Worm (Caenorhabditis elegans) whole organism, late embryonic: ENCODE data around the gene nspb-9.

ENCODE experiments used
- F13H6.1 ChIP-seq: sonication (generic microtip); optimal IDR thresholded peaks from 2 replicates; lab custom pipeline; 2016; ENCODE audit warnings: missing genetic modification characterization, missing compliant biosample characterization
- K09A11.1 ChIP-seq: sonication (generic microtip); optimal IDR thresholded peaks from 2 replicates; lab custom pipeline; 2017; ENCODE audit warnings: antibody characterized with exemption, mild to moderate bottlenecking, missing genetic modification characterization, missing compliant biosample characterization; ENCODE audit not compliant: insufficient read depth
- Y22D7AL.16 ChIP-seq: sonication (generic microtip); optimal IDR thresholded peaks from 2 replicates; lab custom pipeline; 2016; ENCODE audit warnings: missing genetic modification characterization, missing compliant biosample characterization
- ceh-18 ChIP-seq: sonication (generic microtip); optimal IDR thresholded peaks from 2 replicates; lab custom pipeline; 2016; ENCODE audit warnings: missing genetic modification characterization, missing compliant biosample characterization
- ceh-19 ChIP-seq: fragments of 200-800 bp; sonication (Bioruptor generic); optimal IDR thresholded peaks from 2 replicates; lab custom pipeline; 2018; ENCODE audit warnings: mild to moderate bottlenecking, missing genetic modification characterization, missing compliant biosample characterization
- ceh-24 ChIP-seq: sonication (generic microtip); optimal IDR thresholded peaks from 2 replicates; lab custom pipeline; 2016; ENCODE audit warnings: mild to moderate bottlenecking, missing genetic modification characterization, missing compliant biosample characterization
- ceh-30 ChIP-seq: fragments of 150-350 bp; optimal IDR thresholded peaks from 2 replicates; lab custom pipeline; 2014; ENCODE audit warnings: missing biosample characterization, missing genetic modification characterization
- ceh-45 ChIP-seq: fragments of 200-800 bp; sonication (Bioruptor generic); IDR thresholded peaks from 2 replicates; pipeline ENCODE4 v1.3.6; 2022; ENCODE audit warnings: missing genetic modification reagents, missing genetic modification characterization, missing compliant biosample characterization
- ceh-48 ChIP-seq: sonication (generic microtip); optimal IDR thresholded peaks from 2 replicates; lab custom pipeline; 2016; ENCODE audit warnings: missing genetic modification characterization, inconsistent platforms, missing compliant biosample characterization
- che-1 ChIP-seq: sonication (generic microtip); optimal IDR thresholded peaks from 2 replicates; lab custom pipeline; 2016; ENCODE audit warnings: mild to moderate bottlenecking, missing genetic modification characterization, missing compliant biosample characterization
- dmd-4 ChIP-seq: sonication (generic microtip); optimal IDR thresholded peaks from 2 replicates; lab custom pipeline; 2016; ENCODE audit warnings: borderline replicate concordance, missing genetic modification characterization, missing compliant biosample characterization
- elt-2 ChIP-seq: sonication (generic microtip); optimal IDR thresholded peaks from 2 replicates; lab custom pipeline; 2016; ENCODE audit warnings: missing genetic modification reagents, missing genetic modification characterization, missing compliant biosample characterization
- elt-4 ChIP-seq: sonication (generic microtip); optimal IDR thresholded peaks from 2 replicates; lab custom pipeline; 2016; ENCODE audit warnings: missing genetic modification characterization, missing compliant biosample characterization
- eyg-1 ChIP-seq: sonication (generic microtip); optimal IDR thresholded peaks from 2 replicates; lab custom pipeline; 2016; ENCODE audit warnings: missing genotype, missing genetic modification characterization, missing compliant biosample characterization
- fax-1 ChIP-seq: sonication (generic microtip); optimal IDR thresholded peaks from 2 replicates; lab custom pipeline; 2016; ENCODE audit warnings: missing genotype, missing genetic modification characterization, missing compliant biosample characterization
- fkh-10 ChIP-seq: fragments of 150-350 bp; optimal IDR thresholded peaks from 2 replicates; lab custom pipeline; 2014; ENCODE audit warnings: missing biosample characterization, missing genetic modification reagents, missing genetic modification characterization
- fkh-6 ChIP-seq: sonication (generic microtip); optimal IDR thresholded peaks from 2 replicates; lab custom pipeline; 2016; ENCODE audit warnings: missing genetic modification characterization, missing compliant biosample characterization
- hlh-15 ChIP-seq: sonication (generic microtip); optimal IDR thresholded peaks from 2 replicates; lab custom pipeline; 2016; ENCODE audit warnings: missing genetic modification characterization, missing compliant biosample characterization
- hlh-6 ChIP-seq: sonication (generic microtip); optimal IDR thresholded peaks from 2 replicates; lab custom pipeline; 2016; ENCODE audit warnings: missing genotype, missing genetic modification characterization, missing compliant biosample characterization
- nfya-1 ChIP-seq: sonication (generic microtip); optimal IDR thresholded peaks from 2 replicates; lab custom pipeline; 2017; ENCODE audit warnings: missing genetic modification characterization, mild to moderate bottlenecking, missing compliant biosample characterization, antibody characterized with exemption, moderate library complexity
- nhr-232 ChIP-seq: sonication (generic microtip); optimal IDR thresholded peaks from 2 replicates; lab custom pipeline; 2016; ENCODE audit warnings: missing genetic modification characterization, missing compliant biosample characterization
- odd-2 ChIP-seq: sonication (generic microtip); optimal IDR thresholded peaks from 2 replicates; lab custom pipeline; 2017; ENCODE audit warnings: antibody characterized with exemption, mild to moderate bottlenecking, missing genetic modification characterization, missing compliant biosample characterization
- pat-9 ChIP-seq: fragments of 200-800 bp; sonication (Bioruptor generic); optimal IDR thresholded peaks from 2 replicates; lab custom pipeline; 2018; ENCODE audit warnings: mild to moderate bottlenecking, missing genetic modification characterization, moderate library complexity, missing compliant biosample characterization
- pax-1 ChIP-seq: fragments of 150-350 bp; optimal IDR thresholded peaks from 2 replicates; lab custom pipeline; 2014; ENCODE audit warnings: missing biosample characterization, missing genetic modification characterization
- pha-4 ChIP-seq: fragments of 150-350 bp; optimal IDR thresholded peaks from 2 replicates; lab custom pipeline; 2018; ENCODE audit warnings: missing biosample characterization, missing genetic modification reagents, missing genetic modification characterization
- pros-1 ChIP-seq: fragments of 150-350 bp; optimal IDR thresholded peaks from 2 replicates; lab custom pipeline; 2014; ENCODE audit warnings: missing biosample characterization, missing genetic modification reagents, missing genetic modification characterization
- sox-2 ChIP-seq: fragments of 200-800 bp; sonication (Bioruptor generic); IDR thresholded peaks from 2 replicates; pipeline ENCODE4 v1.3.6; 2022; ENCODE audit warnings: missing genetic modification reagents, missing genetic modification characterization, missing compliant biosample characterization
- sox-4 ChIP-seq: sonication (generic microtip); optimal IDR thresholded peaks from 2 replicates; lab custom pipeline; 2017; ENCODE audit warnings: mild to moderate bottlenecking, missing genetic modification characterization, inconsistent platforms, missing compliant biosample characterization
- tbx-2 ChIP-seq: sonication (generic microtip); optimal IDR thresholded peaks from 2 replicates; lab custom pipeline; 2016; ENCODE audit warnings: missing genetic modification characterization, missing compliant biosample characterization
- tbx-7 ChIP-seq: sonication (generic microtip); optimal IDR thresholded peaks from 2 replicates; lab custom pipeline; 2016; ENCODE audit warnings: missing genotype, missing genetic modification characterization, missing compliant biosample characterization
- unc-3 ChIP-seq, 2 experiments: fragments of 200-800 bp in 1 of 2; sonication (Bioruptor generic) in 1 of 2; sonication (generic microtip) in 1 of 2; conservative IDR thresholded peaks in 1 of 2; optimal IDR thresholded peaks in 1 of 2; 2 replicates each; pipeline versions ENCODE4 v1.3.6 to Lab custom; 2016 to 2022; ENCODE audit warnings: missing compliant biosample characterization in 2 of 2, missing genetic modification characterization in 2 of 2, missing genetic modification reagents in 1 of 2
- unc-42 ChIP-seq: sonication (generic microtip); optimal IDR thresholded peaks from 2 replicates; lab custom pipeline; 2016; ENCODE audit warnings: missing genotype, missing genetic modification characterization, missing compliant biosample characterization
- unc-55 ChIP-seq: sonication (generic microtip); optimal IDR thresholded peaks from 2 replicates; lab custom pipeline; 2017; ENCODE audit warnings: missing biosample characterization, missing genetic modification reagents, missing genetic modification characterization
- unc-86 ChIP-seq: sonication (generic microtip); optimal IDR thresholded peaks from 2 replicates; lab custom pipeline; 2016; ENCODE audit warnings: missing genetic modification characterization, missing compliant biosample characterization
- ztf-16 ChIP-seq: sonication (generic microtip); optimal IDR thresholded peaks from 2 replicates; lab custom pipeline; 2017; ENCODE audit warnings: missing genetic modification characterization, missing compliant biosample characterization

nspb-9 gene

ce11 chrII:14618158-14618557 is 37.5 kb downstream of the nspb-9 start:
- TF ChIP-seq che-1 (tag; lab: Kevin White, UChicago) (no peak), nhr-232 (tag; lab: Kevin White, UChicago) (no peak), pat-9 (no peak), sox-2 (GFP tag; lab: Robert Waterston, UW) (no peak), pros-1 (tag; lab: Kevin White, UChicago) (no peak)
- TF ChIP-seq, all 69 proteins: peak for 0

- no peak for TF ChIP-seq odd-2
- TF ChIP-seq unc-86: no peak
- no peak for TF ChIP-seq hlh-15 (tag; lab: Kevin White, UChicago)
- no peak for TF ChIP-seq ceh-30 (tag; lab: Kevin White, UChicago)
- no peak for TF ChIP-seq nhr-232 (tag; lab: Kevin White, UChicago)
- TF ChIP-seq sox-4 (tag; lab: Kevin White, UChicago): no peak
- no peak for TF ChIP-seq ceh-19 (GFP tag; lab: Kevin White, UChicago)
- no peak for TF ChIP-seq che-1 (tag; lab: Kevin White, UChicago)
- TF ChIP-seq pax-1 (tag; lab: Kevin White, UChicago): no peak
- TF ChIP-seq Y22D7AL.16 (tag; lab: Kevin White, UChicago): no peak
- no peak for TF ChIP-seq unc-3 (GFP tag; conservative IDR thresholded peaks at IDR 0.05; lab: Robert Waterston, UW)
- no peak for TF ChIP-seq unc-3 (tag; optimal IDR thresholded peaks at IDR 0.05; lab: Kevin White, UChicago)
- no peak for TF ChIP-seq tbx-7 (tag; lab: Kevin White, UChicago)
- no peak for TF ChIP-seq ceh-45 (GFP tag; lab: Robert Waterston, UW)
- TF ChIP-seq, all 69 proteins: peak for 0
These were observed 38.1 kb downstream of the nspb-9 start for ce11 chrII:14618764-14619163.

DNA sequence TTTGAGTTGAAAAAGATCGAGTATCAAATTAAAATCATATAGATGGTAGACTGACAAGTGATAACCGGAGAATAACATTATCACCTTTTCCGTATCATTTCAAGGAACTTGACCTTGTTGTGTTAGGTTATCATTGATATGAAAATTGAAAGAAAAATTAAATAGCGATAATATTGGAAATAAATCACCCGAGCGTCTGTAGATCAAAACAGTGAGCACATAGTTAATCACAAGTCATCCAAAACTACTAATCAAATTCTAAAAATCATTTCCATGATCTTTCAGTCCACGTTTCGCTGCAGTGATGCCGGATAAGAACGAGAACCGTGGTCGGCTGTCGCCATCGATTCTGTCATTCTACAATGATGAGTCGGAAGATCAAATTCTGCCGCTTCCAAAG is 39.1 kb downstream of the nspb-9 start:
- peak; percentile 33 for TF ChIP-seq elt-2 (tag; lab: Kevin White, UChicago)
- TF ChIP-seq pros-1 (tag; lab: Kevin White, UChicago): no peak

- TF ChIP-seq ceh-48 (tag; lab: Kevin White, UChicago) (no peak), tbx-2 (tag; lab: Kevin White, UChicago) (no peak), fax-1 (tag; lab: Kevin White, UChicago) (no peak), fkh-6 (tag; lab: Kevin White, UChicago) (no peak), dmd-4 (tag; lab: Kevin White, UChicago) (no peak), unc-86 (no peak), fkh-10 (GFP tag; lab: Kevin White, UChicago) (no peak)
These were observed 40.1 kb downstream of the nspb-9 start for ce11 chrII:14620730-14621129.

ce11 chrII:14622758-14623157 is 42.1 kb downstream of the nspb-9 start, which contains the start of gene mltn-10:
mltn-10 (plus strand) TSS chrII:14623058.
- TF ChIP-seq ceh-18 (tag; lab: Kevin White, UChicago): no peak
- TF ChIP-seq fkh-10 (GFP tag; lab: Kevin White, UChicago): no peak
- TF ChIP-seq pros-1 (tag; lab: Kevin White, UChicago): no peak
- TF ChIP-seq K09A11.1: no peak
- TF ChIP-seq ceh-30 (tag; lab: Kevin White, UChicago): no peak
- no peak for TF ChIP-seq nhr-232 (tag; lab: Kevin White, UChicago)

ce11 chrII:14626883-14627282 is 46.2 kb downstream of the nspb-9 start:
- TF ChIP-seq pha-4 (no peak), elt-4 (no peak), unc-42 (tag; lab: Kevin White, UChicago) (no peak), hlh-6 (tag; lab: Kevin White, UChicago) (no peak), F13H6.1 (tag; lab: Kevin White, UChicago) (no peak), ceh-24 (tag; lab: Kevin White, UChicago) (no peak), unc-55 (no peak), nfya-1 (tag; lab: Kevin White, UChicago) (no peak), eyg-1 (no peak), ztf-16 (tag; lab: Kevin White, UChicago) (no peak)
